Fruit fly (Drosophila melanogaster) whole organism: ENCODE measurements around the gene CG4613.

Experiments
- CG8478 ChIP-seq: fragments of >200 bp; optimal IDR thresholded peaks from 2 replicates; lab custom pipeline; 2018; ENCODE audit warnings: inconsistent platforms
- Dll ChIP-seq: fragments of >200 bp; optimal IDR thresholded peaks from 2 replicates; lab custom pipeline; 2017
- EcR ChIP-seq, 2 experiments: fragments of >200 bp; optimal IDR thresholded peaks; 2 replicates each; lab custom pipeline; 2017; ENCODE audit warnings: missing biosample characterization in 2 of 2, missing genetic modification characterization in 2 of 2, missing genetic modification reagents in 2 of 2
- pan ChIP-seq: fragments of >200 bp; optimal IDR thresholded peaks from 2 replicates; lab custom pipeline; 2017
- psq ChIP-seq: fragments of >200 bp; optimal IDR thresholded peaks from 2 replicates; lab custom pipeline; 2017
- usp ChIP-seq: fragments of >200 bp; optimal IDR thresholded peaks from 2 replicates; lab custom pipeline; 2017; ENCODE audit warnings: missing biosample characterization, missing genetic modification characterization, mixed read lengths

DNA sequence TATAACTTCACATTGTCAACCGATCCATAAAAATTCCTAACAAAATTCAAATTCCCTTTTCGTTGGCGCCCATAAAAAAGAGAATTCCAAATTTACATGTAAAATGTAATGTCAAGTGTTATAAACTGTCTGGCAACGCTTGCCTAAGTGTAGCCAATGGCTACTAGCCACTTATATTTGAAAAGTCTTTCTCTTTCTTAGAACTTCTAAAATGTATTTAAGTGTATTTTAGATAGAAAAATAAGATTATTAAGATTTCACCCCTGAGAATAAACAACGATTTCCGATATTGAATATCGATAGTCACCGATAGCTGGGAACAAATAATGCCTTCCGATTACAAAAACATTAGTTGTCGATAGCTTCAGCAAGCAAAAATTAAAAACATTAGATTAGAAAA, 38.2 kb upstream of the CG4613 start, which contains the start of gene CG34039:
- TF ChIP-seq psq (lab: Kevin White, UChicago) (no peak), pan (no peak), EcR (GFP tag; optimal IDR thresholded peaks at IDR 0.05; lab: Kevin White, UChicago) (no peak), Dll (no peak), CG8478 (no peak), usp (GFP tag; lab: Kevin White, UChicago) (no peak)
